Worm (Caenorhabditis elegans) whole organism, L3 larva: ENCODE measurements around the gene W02G9.3.

Experiments
- ZK546.5 ChIP-seq: sonication (generic microtip); optimal IDR thresholded peaks from 2 replicates; lab custom pipeline; 2017; ENCODE audit warnings: missing biosample characterization, missing genetic modification characterization
- fkh-10 ChIP-seq: sonication (generic microtip); optimal IDR thresholded peaks from 2 replicates; lab custom pipeline; 2017; ENCODE audit warnings: missing biosample characterization, missing genetic modification reagents, missing genetic modification characterization
- jun-1 ChIP-seq: fragments of 150-350 bp; optimal IDR thresholded peaks from 2 replicates; lab custom pipeline; 2014; ENCODE audit warnings: missing biosample characterization, missing genetic modification reagents, missing genetic modification characterization
- tbx-2 ChIP-seq: sonication (generic microtip); optimal IDR thresholded peaks from 2 replicates; lab custom pipeline; 2016; ENCODE audit warnings: mild to moderate bottlenecking, missing genetic modification characterization, missing compliant biosample characterization
- unc-62 ChIP-seq: fragments of 150-350 bp; sonication (generic microtip); optimal IDR thresholded peaks from 4 replicates; lab custom pipeline; 2014; ENCODE audit warnings: missing biosample characterization, missing genetic modification reagents, missing genetic modification characterization

- TF ChIP-seq jun-1 (tag; lab: Kevin White, UChicago) = no peak
- no peak for TF ChIP-seq unc-62
- TF ChIP-seq ZK546.5 = no peak
- TF ChIP-seq tbx-2 (tag; lab: Kevin White, UChicago) = no peak
- no peak for TF ChIP-seq fkh-10 (GFP tag; lab: Kevin White, UChicago)
Measured at ce11 chrV:2698826-2699225, 26.0 kb downstream of the W02G9.3 start, which contains the start of gene nuo-5.
